Fruit fly (Drosophila melanogaster) whole organism, embryonic: Measurements from ENCODE around the gene Arpc2.

ENCODE experiments used
- dimm ChIP-seq: fragments of 200-800 bp; sonication (Bioruptor generic); IDR thresholded peaks from 2 replicates; pipeline ENCODE4 v1.3.6; 2022; ENCODE audit warnings: missing biosample characterization, missing genetic modification characterization
- sna ChIP-seq: fragments of 200-800 bp; sonication (Bioruptor generic); IDR thresholded peaks from 2 replicates; pipeline ENCODE4 v1.3.6; 2022; ENCODE audit warnings: missing biosample characterization, missing genetic modification characterization; ENCODE audit not compliant: partially characterized antibody
- ttk ChIP-seq: fragments of 200-800 bp; sonication (Bioruptor generic); IDR thresholded peaks from 2 replicates; pipeline ENCODE4 v2.1.2; 2022; ENCODE audit warnings: missing biosample characterization, missing genetic modification characterization

DNA sequence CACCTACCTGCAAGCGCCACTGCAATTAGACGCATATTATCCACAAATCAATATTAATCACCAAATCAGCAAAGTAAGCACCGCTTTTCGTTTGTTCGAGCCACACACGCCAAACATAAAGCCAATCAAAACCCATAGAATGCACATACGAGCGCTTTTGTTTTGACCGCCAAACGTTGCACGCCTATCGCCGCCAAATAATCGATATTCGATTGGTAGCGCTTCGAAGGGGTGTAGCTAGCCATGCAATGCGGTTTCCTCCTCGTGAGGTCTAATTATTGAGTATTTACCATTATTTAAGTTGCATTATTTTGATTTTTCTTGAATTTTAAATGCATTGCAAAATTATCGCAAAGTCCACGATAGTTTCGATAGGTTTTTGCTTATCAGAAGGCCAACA lies 10.5 kb downstream of the Arpc2 start:
- TF ChIP-seq sna (GFP tag; lab: Robert Waterston, UW) (peak; percentile 79), dimm (GFP tag; lab: Robert Waterston, UW) (no peak), ttk (GFP tag; lab: Robert Waterston, UW) (no peak)
